Worm (Caenorhabditis elegans) whole organism, L3 larva: ENCODE data around the gene clec-202.

Experiments
- ceh-82 ChIP-seq: fragments of 150-350 bp; optimal IDR thresholded peaks from 2 replicates; lab custom pipeline; 2014; ENCODE audit warnings: missing biosample characterization, missing genetic modification characterization
- nhr-28 ChIP-seq: fragments of 150-350 bp; optimal IDR thresholded peaks from 2 replicates; lab custom pipeline; 2014; ENCODE audit warnings: missing biosample characterization, missing genetic modification characterization

DNA sequence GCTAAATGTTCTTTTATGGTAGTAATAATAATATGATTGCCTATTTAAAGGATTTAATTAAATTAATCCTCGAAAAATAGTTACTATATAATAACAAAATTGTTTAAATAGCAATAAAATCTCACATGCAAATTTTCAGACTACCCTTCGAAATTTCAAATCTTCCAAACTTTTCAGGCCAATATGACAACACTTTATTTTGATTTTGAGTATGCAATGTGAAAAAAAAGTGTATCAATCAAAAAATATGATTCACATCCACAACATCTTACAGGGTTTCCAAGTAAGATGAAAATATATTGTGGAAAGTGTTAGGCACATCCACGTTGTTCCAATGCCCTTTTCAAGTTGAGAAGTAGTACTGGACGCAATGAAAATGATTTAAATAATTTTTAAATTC lies 49.4 kb upstream of the clec-202 start, which contains the start of gene snf-9:
- no peak for TF ChIP-seq nhr-28 (tag; lab: Kevin White, UChicago)
- TF ChIP-seq ceh-82 (tag; lab: Kevin White, UChicago), result no peak
